Worm (Caenorhabditis elegans) whole organism, late embryonic: Measurements from ENCODE around the gene rsp-1.
A peak's percentile ranks its signal among the peaks of the same experiment; 100 is the strongest.

Experiments used
- C08G9.2 ChIP-seq: sonication (generic microtip); optimal IDR thresholded peaks from 2 replicates; lab custom pipeline; 2016; ENCODE audit warnings: mild to moderate bottlenecking, missing genetic modification characterization, moderate library complexity, missing compliant biosample characterization
- K09A11.1 ChIP-seq: sonication (generic microtip); optimal IDR thresholded peaks from 2 replicates; lab custom pipeline; 2017; ENCODE audit warnings: antibody characterized with exemption, mild to moderate bottlenecking, missing genetic modification characterization, missing compliant biosample characterization; ENCODE audit not compliant: insufficient read depth
- T23F11.4 ChIP-seq: fragments of 200-800 bp; sonication (Bioruptor generic); optimal IDR thresholded peaks from 2 replicates; lab custom pipeline; 2018; ENCODE audit warnings: mild to moderate bottlenecking, missing genetic modification characterization, missing compliant biosample characterization
- Y22D7AL.16 ChIP-seq: sonication (generic microtip); optimal IDR thresholded peaks from 2 replicates; lab custom pipeline; 2016; ENCODE audit warnings: missing genetic modification characterization, missing compliant biosample characterization
- ama-1 ChIP-seq: fragments of 150-350 bp; optimal IDR thresholded peaks from 2 replicates; lab custom pipeline; 2014
- ceh-14 ChIP-seq: sonication (generic microtip); optimal IDR thresholded peaks from 2 replicates; lab custom pipeline; 2016; ENCODE audit warnings: missing genotype, missing genetic modification characterization, missing compliant biosample characterization
- ceh-18 ChIP-seq: sonication (generic microtip); optimal IDR thresholded peaks from 2 replicates; lab custom pipeline; 2016; ENCODE audit warnings: missing genetic modification characterization, missing compliant biosample characterization
- ceh-2 ChIP-seq: sonication (generic microtip); optimal IDR thresholded peaks from 2 replicates; lab custom pipeline; 2016; ENCODE audit warnings: missing genotype, missing genetic modification characterization, missing compliant biosample characterization
- ceh-22 ChIP-seq: sonication (generic microtip); optimal IDR thresholded peaks from 2 replicates; lab custom pipeline; 2017; ENCODE audit warnings: missing biosample characterization, missing genetic modification characterization
- ceh-24 ChIP-seq: sonication (generic microtip); optimal IDR thresholded peaks from 2 replicates; lab custom pipeline; 2016; ENCODE audit warnings: mild to moderate bottlenecking, missing genetic modification characterization, missing compliant biosample characterization
- ceh-30 ChIP-seq: fragments of 150-350 bp; optimal IDR thresholded peaks from 2 replicates; lab custom pipeline; 2014; ENCODE audit warnings: missing biosample characterization, missing genetic modification characterization
- ceh-31 ChIP-seq: sonication (generic microtip); optimal IDR thresholded peaks from 2 replicates; lab custom pipeline; 2016; ENCODE audit warnings: missing genetic modification characterization, missing compliant biosample characterization
- ceh-6 ChIP-seq: fragments of 200-800 bp; sonication (Bioruptor generic); optimal IDR thresholded peaks from 2 replicates; lab custom pipeline; 2018; ENCODE audit warnings: mild to moderate bottlenecking, missing genetic modification characterization, missing compliant biosample characterization
- ceh-9 ChIP-seq: sonication (generic microtip); optimal IDR thresholded peaks from 2 replicates; lab custom pipeline; 2016; ENCODE audit warnings: mild to moderate bottlenecking, missing genetic modification characterization, inconsistent platforms, missing compliant biosample characterization
- che-1 ChIP-seq: sonication (generic microtip); optimal IDR thresholded peaks from 2 replicates; lab custom pipeline; 2016; ENCODE audit warnings: mild to moderate bottlenecking, missing genetic modification characterization, missing compliant biosample characterization
- dmd-4 ChIP-seq: sonication (generic microtip); optimal IDR thresholded peaks from 2 replicates; lab custom pipeline; 2016; ENCODE audit warnings: borderline replicate concordance, missing genetic modification characterization, missing compliant biosample characterization
- dve-1 ChIP-seq: sonication (generic microtip); optimal IDR thresholded peaks from 2 replicates; lab custom pipeline; 2017; ENCODE audit warnings: antibody characterized with exemption, mild to moderate bottlenecking, missing genetic modification characterization, missing compliant biosample characterization
- elt-2 ChIP-seq: sonication (generic microtip); optimal IDR thresholded peaks from 2 replicates; lab custom pipeline; 2016; ENCODE audit warnings: missing genetic modification reagents, missing genetic modification characterization, missing compliant biosample characterization
- fax-1 ChIP-seq: sonication (generic microtip); optimal IDR thresholded peaks from 2 replicates; lab custom pipeline; 2016; ENCODE audit warnings: missing genotype, missing genetic modification characterization, missing compliant biosample characterization
- fkh-10 ChIP-seq: fragments of 150-350 bp; optimal IDR thresholded peaks from 2 replicates; lab custom pipeline; 2014; ENCODE audit warnings: missing biosample characterization, missing genetic modification reagents, missing genetic modification characterization
- fkh-6 ChIP-seq: sonication (generic microtip); optimal IDR thresholded peaks from 2 replicates; lab custom pipeline; 2016; ENCODE audit warnings: missing genetic modification characterization, missing compliant biosample characterization
- gmeb-2 ChIP-seq: sonication (generic microtip); optimal IDR thresholded peaks from 2 replicates; lab custom pipeline; 2016; ENCODE audit warnings: missing genetic modification characterization, inconsistent platforms, missing compliant biosample characterization
- hlh-13 ChIP-seq: fragments of 200-800 bp; sonication (Bioruptor generic); optimal IDR thresholded peaks from 2 replicates; lab custom pipeline; 2018; ENCODE audit warnings: mild to moderate bottlenecking, missing genetic modification characterization, missing compliant biosample characterization
- hlh-15 ChIP-seq: sonication (generic microtip); optimal IDR thresholded peaks from 2 replicates; lab custom pipeline; 2016; ENCODE audit warnings: missing genetic modification characterization, missing compliant biosample characterization
- hlh-8 ChIP-seq: sonication (generic microtip); optimal IDR thresholded peaks from 2 replicates; lab custom pipeline; 2016; ENCODE audit warnings: missing genotype, missing genetic modification characterization, missing compliant biosample characterization
- lim-6 ChIP-seq: sonication (generic microtip); optimal IDR thresholded peaks from 2 replicates; lab custom pipeline; 2016; ENCODE audit warnings: missing genetic modification characterization, missing compliant biosample characterization
- lin-11 ChIP-seq: fragments of 200-800 bp; sonication (Bioruptor generic); optimal IDR thresholded peaks from 2 replicates; lab custom pipeline; 2018; ENCODE audit warnings: mild to moderate bottlenecking, missing genetic modification characterization, missing compliant biosample characterization
- madf-2 ChIP-seq: sonication (generic microtip); optimal IDR thresholded peaks from 2 replicates; lab custom pipeline; 2017; ENCODE audit warnings: missing genetic modification characterization, missing compliant biosample characterization
- mec-3 ChIP-seq: sonication (generic microtip); optimal IDR thresholded peaks from 2 replicates; lab custom pipeline; 2016; ENCODE audit warnings: borderline replicate concordance, missing genetic modification characterization, missing compliant biosample characterization
- nfya-1 ChIP-seq: sonication (generic microtip); optimal IDR thresholded peaks from 2 replicates; lab custom pipeline; 2017; ENCODE audit warnings: missing genetic modification characterization, mild to moderate bottlenecking, missing compliant biosample characterization, antibody characterized with exemption, moderate library complexity
- nhr-11 ChIP-seq: fragments of 150-350 bp; optimal IDR thresholded peaks from 2 replicates; lab custom pipeline; 2014; ENCODE audit warnings: missing biosample characterization, missing genetic modification characterization
- nhr-232 ChIP-seq: sonication (generic microtip); optimal IDR thresholded peaks from 2 replicates; lab custom pipeline; 2016; ENCODE audit warnings: missing genetic modification characterization, missing compliant biosample characterization
- odd-2 ChIP-seq: sonication (generic microtip); optimal IDR thresholded peaks from 2 replicates; lab custom pipeline; 2017; ENCODE audit warnings: antibody characterized with exemption, mild to moderate bottlenecking, missing genetic modification characterization, missing compliant biosample characterization
- pag-3 ChIP-seq: sonication (generic microtip); optimal IDR thresholded peaks from 2 replicates; lab custom pipeline; 2016; ENCODE audit warnings: missing compliant biosample characterization, missing genetic modification characterization, borderline replicate concordance
- pax-1 ChIP-seq: fragments of 150-350 bp; optimal IDR thresholded peaks from 2 replicates; lab custom pipeline; 2014; ENCODE audit warnings: missing biosample characterization, missing genetic modification characterization
- pha-2 ChIP-seq: sonication (generic microtip); optimal IDR thresholded peaks from 2 replicates; lab custom pipeline; 2017; ENCODE audit warnings: mild to moderate bottlenecking, missing genetic modification characterization, missing compliant biosample characterization
- pha-4 ChIP-seq: fragments of 150-350 bp; optimal IDR thresholded peaks from 2 replicates; lab custom pipeline; 2018; ENCODE audit warnings: missing biosample characterization, missing genetic modification reagents, missing genetic modification characterization
- pqm-1 ChIP-seq: sonication (generic microtip); optimal IDR thresholded peaks from 2 replicates; lab custom pipeline; 2016; ENCODE audit warnings: missing genetic modification characterization, missing compliant biosample characterization
- pros-1 ChIP-seq: fragments of 150-350 bp; optimal IDR thresholded peaks from 2 replicates; lab custom pipeline; 2014; ENCODE audit warnings: missing biosample characterization, missing genetic modification reagents, missing genetic modification characterization
- ref-2 ChIP-seq: sonication (generic microtip); optimal IDR thresholded peaks from 2 replicates; lab custom pipeline; 2016; ENCODE audit warnings: missing genetic modification characterization, missing compliant biosample characterization
- sdc-2 ChIP-seq: sonication (generic microtip); optimal IDR thresholded peaks from 2 replicates; lab custom pipeline; 2016; ENCODE audit warnings: missing genotype, missing genetic modification characterization, missing compliant biosample characterization
- sox-2 ChIP-seq: fragments of 200-800 bp; sonication (Bioruptor generic); IDR thresholded peaks from 2 replicates; pipeline ENCODE4 v1.3.6; 2022; ENCODE audit warnings: missing genetic modification reagents, missing genetic modification characterization, missing compliant biosample characterization
- sox-4 ChIP-seq: sonication (generic microtip); optimal IDR thresholded peaks from 2 replicates; lab custom pipeline; 2017; ENCODE audit warnings: mild to moderate bottlenecking, missing genetic modification characterization, inconsistent platforms, missing compliant biosample characterization
- syd-9 ChIP-seq: sonication (generic microtip); optimal IDR thresholded peaks from 2 replicates; lab custom pipeline; 2016; ENCODE audit warnings: mild to moderate bottlenecking, missing genetic modification characterization, moderate library complexity, missing compliant biosample characterization
- tbx-7 ChIP-seq: sonication (generic microtip); optimal IDR thresholded peaks from 2 replicates; lab custom pipeline; 2016; ENCODE audit warnings: missing genotype, missing genetic modification characterization, missing compliant biosample characterization
- unc-42 ChIP-seq: sonication (generic microtip); optimal IDR thresholded peaks from 2 replicates; lab custom pipeline; 2016; ENCODE audit warnings: missing genotype, missing genetic modification characterization, missing compliant biosample characterization
- unc-55 ChIP-seq: sonication (generic microtip); optimal IDR thresholded peaks from 2 replicates; lab custom pipeline; 2017; ENCODE audit warnings: missing biosample characterization, missing genetic modification reagents, missing genetic modification characterization
- zip-5 ChIP-seq: sonication (generic microtip); optimal IDR thresholded peaks from 2 replicates; lab custom pipeline; 2016; ENCODE audit warnings: missing genetic modification characterization, missing compliant biosample characterization

The rsp-1 gene

ce11 chrII:11471916-11472315 lies 18.8 kb downstream of the rsp-1 start, which contains the start of gene mfn-1:
Gene mfn-1, minus strand, starts transcription at chrII:11472016.
- no peak for TF ChIP-seq fkh-6
- TF ChIP-seq sox-4 (tag; lab: Kevin White, UChicago), result no peak
- TF ChIP-seq hlh-15, result no peak
- no peak for TF ChIP-seq fkh-10
- TF ChIP-seq ceh-18 (tag; lab: Kevin White, UChicago), result no peak
- TF ChIP-seq, all 69 proteins: peak for 0

- no peak for TF ChIP-seq dmd-4
- no peak for TF ChIP-seq tbx-7 (tag; lab: Kevin White, UChicago)
- peak; percentile 75 for TF ChIP-seq elt-2 (tag; lab: Kevin White, UChicago)
- no peak for TF ChIP-seq fkh-6
- TF ChIP-seq ceh-22 (tag; lab: Kevin White, UChicago), result no peak
- no peak for TF ChIP-seq T23F11.4
Measured at ce11 chrII:11472542-11472941, 19.4 kb downstream of the rsp-1 start.

DNA sequence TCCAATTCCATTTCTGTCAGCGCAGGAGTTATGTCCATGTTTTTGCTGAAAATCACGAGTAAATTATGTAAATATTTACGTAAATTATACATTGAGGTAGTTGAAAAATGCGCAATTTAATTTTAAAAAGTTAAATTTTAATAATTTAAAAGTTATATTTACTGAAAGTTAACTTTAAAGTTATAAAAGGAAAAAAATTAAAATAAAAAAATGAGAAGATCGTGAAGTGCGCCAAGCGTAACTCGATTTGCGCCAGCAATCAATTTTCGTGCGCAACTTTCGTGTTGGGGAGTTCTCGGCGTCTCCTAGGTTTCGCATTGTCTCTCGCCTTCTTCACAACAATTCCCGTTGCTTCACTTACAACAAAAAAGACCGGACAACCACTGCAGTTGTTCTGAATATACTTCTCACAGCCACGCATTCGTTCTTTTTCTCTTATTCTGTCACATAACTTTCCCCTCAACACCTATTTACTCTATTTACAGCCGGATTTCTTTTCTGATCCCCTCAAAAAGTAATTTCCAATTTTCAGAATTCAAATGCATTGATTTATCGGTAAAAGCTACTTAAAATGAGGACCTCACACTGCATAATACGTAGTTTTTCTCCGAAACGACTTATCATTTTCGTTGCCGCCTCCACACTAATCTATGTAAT lies 20.5 kb downstream of the rsp-1 start, which contains the start of the genes metl-1 and W02B12.11:
Gene metl-1, minus strand, starts transcription at position 51 of the 657 bp plus-strand sequence.
Gene W02B12.11, plus strand, starts transcription at position 337 of the 657 bp plus-strand sequence.
- TF ChIP-seq dve-1 (no peak), C08G9.2 (no peak), madf-2 (tag; lab: Kevin White, UChicago) (peak; percentile 63), pag-3 (tag; lab: Kevin White, UChicago) (no peak), ceh-2 (tag; lab: Kevin White, UChicago) (no peak), pha-4 (tag; lab: Kevin White, UChicago) (no peak), pqm-1 (tag; lab: Kevin White, UChicago) (peak; percentile 31), che-1 (tag; lab: Kevin White, UChicago) (peak; percentile 13), lin-11 (peak; percentile 20), ceh-18 (tag; lab: Kevin White, UChicago) (peak; percentile 19), ceh-31 (tag; lab: Kevin White, UChicago) (peak; percentile 43), lim-6 (tag; lab: Kevin White, UChicago) (no peak), unc-42 (peak; percentile 3), tbx-7 (tag; lab: Kevin White, UChicago) (no peak), sdc-2 (tag; lab: Kevin White, UChicago) (peak; percentile 6), unc-55 (GFP tag; lab: Kevin White, UChicago) (no peak), ref-2 (peak; percentile 49), sox-2 (GFP tag; lab: Robert Waterston, UW) (peak; percentile 50), odd-2 (no peak), ceh-30 (tag; lab: Kevin White, UChicago) (no peak), dmd-4 (no peak), gmeb-2 (tag; lab: Kevin White, UChicago) (no peak), ceh-22 (tag; lab: Kevin White, UChicago) (no peak), nhr-232 (no peak), ceh-14 (peak; percentile 20), pros-1 (tag; lab: Kevin White, UChicago) (no peak), nhr-11 (tag; lab: Kevin White, UChicago) (no peak), fax-1 (tag; lab: Kevin White, UChicago) (peak; percentile 13), hlh-15 (no peak), K09A11.1 (tag; lab: Kevin White, UChicago) (no peak), syd-9 (tag; lab: Kevin White, UChicago) (peak; percentile 34), nfya-1 (peak; percentile 62), ceh-24 (tag; lab: Kevin White, UChicago) (no peak), pha-2 (tag; lab: Kevin White, UChicago) (peak; percentile 31), ama-1 (no peak), pax-1 (no peak), T23F11.4 (no peak), ceh-6 (GFP tag; lab: Kevin White, UChicago) (no peak), elt-2 (tag; lab: Kevin White, UChicago) (peak; percentile 66), zip-5 (no peak), hlh-8 (tag; lab: Kevin White, UChicago) (peak; percentile 7), Y22D7AL.16 (tag; lab: Kevin White, UChicago) (peak; percentile 26), mec-3 (tag; lab: Kevin White, UChicago) (no peak), hlh-13 (GFP tag; lab: Kevin White, UChicago) (no peak), ceh-9 (tag; lab: Kevin White, UChicago) (no peak)
